Fruit fly (Drosophila melanogaster) whole organism, prepupa: ENCODE data around the gene Rab18.
A peak's percentile ranks its signal among the peaks of the same experiment; 100 is the strongest.

Source experiments
- Blimp-1 ChIP-seq: fragments of 200-800 bp; sonication (Bioruptor generic); optimal IDR thresholded peaks from 3 replicates; lab custom pipeline; 2017; ENCODE audit warnings: missing biosample characterization, missing genetic modification characterization, mild to moderate bottlenecking, moderate library complexity, missing genetic modification reagents
- CG10631 ChIP-seq: fragments of 200-800 bp; sonication (Bioruptor generic); optimal IDR thresholded peaks from 2 replicates; lab custom pipeline; 2016; ENCODE audit warnings: missing biosample characterization, missing genetic modification characterization
- CG11762 ChIP-seq: fragments of 200-800 bp; sonication (Bioruptor generic); optimal IDR thresholded peaks from 3 replicates; lab custom pipeline; 2016; ENCODE audit warnings: missing biosample characterization, missing genetic modification characterization; ENCODE audit not compliant: insufficient read depth
- CG15336 ChIP-seq: fragments of 200-800 bp; sonication (Bioruptor generic); IDR thresholded peaks from 2 replicates; pipeline ENCODE4 v1.3.6; 2022; ENCODE audit warnings: missing biosample characterization, missing genetic modification characterization
- CG1621 ChIP-seq: fragments of 200-800 bp; sonication (Bioruptor generic); optimal IDR thresholded peaks from 3 replicates; lab custom pipeline; 2018; ENCODE audit warnings: missing biosample characterization, mild to moderate bottlenecking, missing genetic modification characterization
- CG16779 ChIP-seq: fragments of 200-800 bp; sonication (Bioruptor generic); optimal IDR thresholded peaks from 3 replicates; lab custom pipeline; 2017; ENCODE audit warnings: missing biosample characterization, mild to moderate bottlenecking, missing genetic modification characterization
- CG3032 ChIP-seq: fragments of 200-800 bp; optimal IDR thresholded peaks from 2 replicates; lab custom pipeline; 2019; ENCODE audit warnings: missing biosample characterization, mild to moderate bottlenecking, missing genetic modification characterization, moderate library complexity
- CG31627 ChIP-seq: fragments of 200-800 bp; sonication (Bioruptor generic); optimal IDR thresholded peaks from 3 replicates; lab custom pipeline; 2016; ENCODE audit warnings: missing biosample characterization, missing genetic modification characterization
- CG32006 ChIP-seq: fragments of 200-800 bp; sonication (Bioruptor generic); optimal IDR thresholded peaks from 3 replicates; lab custom pipeline; 2017; ENCODE audit warnings: missing biosample characterization, mild to moderate bottlenecking, missing genetic modification characterization
- CG34406 ChIP-seq: fragments of 200-800 bp; sonication (Bioruptor generic); optimal IDR thresholded peaks from 3 replicates; lab custom pipeline; 2016; ENCODE audit warnings: missing biosample characterization, missing genetic modification characterization
- CG3919 ChIP-seq: fragments of 200-800 bp; sonication (Bioruptor generic); optimal IDR thresholded peaks from 3 replicates; lab custom pipeline; 2016; ENCODE audit warnings: missing biosample characterization, missing genetic modification characterization
- CG4318 ChIP-seq: fragments of 200-800 bp; sonication (Bioruptor generic); optimal IDR thresholded peaks from 3 replicates; lab custom pipeline; 2017; ENCODE audit warnings: missing biosample characterization, mild to moderate bottlenecking, missing genetic modification characterization
- CG6163 ChIP-seq: fragments of 200-800 bp; sonication (Bioruptor generic); IDR thresholded peaks from 3 replicates; pipeline ENCODE4 v1.3.6; 2022; ENCODE audit warnings: missing biosample characterization, missing genetic modification characterization
- CG6792 ChIP-seq: fragments of 200-800 bp; sonication (Bioruptor generic); optimal IDR thresholded peaks from 3 replicates; lab custom pipeline; 2016; ENCODE audit warnings: missing biosample characterization, missing genetic modification characterization
- CG6808 ChIP-seq: fragments of 200-800 bp; sonication (Bioruptor generic); optimal IDR thresholded peaks from 3 replicates; lab custom pipeline; 2017; ENCODE audit warnings: missing biosample characterization, missing genetic modification characterization, mild to moderate bottlenecking, moderate library complexity, missing genetic modification reagents
- CG8119 ChIP-seq: fragments of 200-800 bp; sonication (Bioruptor generic); IDR thresholded peaks from 3 replicates; pipeline ENCODE4 v1.3.6; 2022; ENCODE audit warnings: missing biosample characterization, missing genetic modification characterization
- CG8319 ChIP-seq: fragments of 200-800 bp; sonication (Bioruptor generic); optimal IDR thresholded peaks from 3 replicates; lab custom pipeline; 2016; ENCODE audit warnings: missing biosample characterization, missing genetic modification characterization
- CG9139 ChIP-seq: fragments of 200-800 bp; sonication (Bioruptor generic); optimal IDR thresholded peaks from 3 replicates; lab custom pipeline; 2017; ENCODE audit warnings: missing biosample characterization, mild to moderate bottlenecking, missing genetic modification characterization
- Eip75B ChIP-seq: fragments of 200-800 bp; sonication (Bioruptor generic); optimal IDR thresholded peaks from 3 replicates; lab custom pipeline; 2016; ENCODE audit warnings: missing biosample characterization, missing genetic modification characterization
- Eip78C ChIP-seq: fragments of 200-800 bp; sonication (Bioruptor generic); peaks from one replicate; lab custom pipeline; 2016; ENCODE audit warnings: missing biosample characterization, missing genetic modification characterization
- Ets21C ChIP-seq: fragments of 200-800 bp; sonication (Bioruptor generic); optimal IDR thresholded peaks from 3 replicates; lab custom pipeline; 2016; ENCODE audit warnings: missing biosample characterization, missing genetic modification characterization
- Ets96B ChIP-seq: fragments of 200-800 bp; optimal IDR thresholded peaks from 2 replicates; lab custom pipeline; 2019; ENCODE audit warnings: missing biosample characterization, mild to moderate bottlenecking, missing genetic modification characterization, moderate library complexity
- Hr38 ChIP-seq: sonication (Bioruptor generic); optimal IDR thresholded peaks from 2 replicates; lab custom pipeline; 2016; ENCODE audit warnings: missing biosample characterization, missing genetic modification characterization
- Hr39 ChIP-seq: fragments of 200-800 bp; sonication (Bioruptor generic); optimal IDR thresholded peaks from 2 replicates; lab custom pipeline; 2016; ENCODE audit warnings: missing biosample characterization, missing genetic modification characterization
- Hr4 ChIP-seq: fragments of 200-800 bp; sonication (Bioruptor generic); optimal IDR thresholded peaks from 3 replicates; lab custom pipeline; 2016; ENCODE audit warnings: missing biosample characterization, missing genetic modification characterization
- Lpt ChIP-seq: fragments of 200-800 bp; sonication (Bioruptor generic); optimal IDR thresholded peaks from 3 replicates; lab custom pipeline; 2016; ENCODE audit warnings: missing biosample characterization, missing genetic modification characterization
- Met ChIP-seq: fragments of 200-800 bp; sonication (Bioruptor generic); optimal IDR thresholded peaks from 3 replicates; lab custom pipeline; 2016; ENCODE audit warnings: missing biosample characterization, missing genetic modification characterization
- Smox ChIP-seq: fragments of 200-800 bp; sonication (Bioruptor generic); optimal IDR thresholded peaks from 3 replicates; lab custom pipeline; 2016; ENCODE audit warnings: missing biosample characterization, missing genetic modification characterization
- Sox14 ChIP-seq: fragments of 200-800 bp; sonication (Bioruptor generic); optimal IDR thresholded peaks from 3 replicates; lab custom pipeline; 2016; ENCODE audit warnings: missing biosample characterization, missing genetic modification characterization
- Sox15 ChIP-seq: fragments of 200-800 bp; sonication (Bioruptor generic); optimal IDR thresholded peaks from 3 replicates; lab custom pipeline; 2016; ENCODE audit warnings: missing biosample characterization, missing genetic modification characterization
- acj6 ChIP-seq: fragments of 200-800 bp; sonication (Bioruptor generic); optimal IDR thresholded peaks from 3 replicates; lab custom pipeline; 2016; ENCODE audit warnings: missing biosample characterization, missing genetic modification characterization
- cyc ChIP-seq: fragments of 200-800 bp; sonication (Bioruptor generic); optimal IDR thresholded peaks from 3 replicates; lab custom pipeline; 2016; ENCODE audit warnings: missing biosample characterization, missing genetic modification characterization
- dsx ChIP-seq: fragments of 200-800 bp; optimal IDR thresholded peaks from 3 replicates; lab custom pipeline; 2019; ENCODE audit warnings: missing biosample characterization, mild to moderate bottlenecking, missing genetic modification characterization, moderate library complexity; ENCODE audit not compliant: poor library complexity, severe bottlenecking
- eg ChIP-seq: fragments of 200-800 bp; sonication (Bioruptor generic); IDR thresholded peaks from 3 replicates; pipeline ENCODE4 v1.3.6; 2022; ENCODE audit warnings: missing biosample characterization, missing genetic modification characterization
- esn ChIP-seq: fragments of 200-800 bp; sonication (Bioruptor generic); optimal IDR thresholded peaks from 2 replicates; lab custom pipeline; 2016; ENCODE audit warnings: missing biosample characterization, mild to moderate bottlenecking, missing genetic modification characterization, moderate library complexity
- fd59A ChIP-seq: fragments of 200-800 bp; sonication (Bioruptor generic); optimal IDR thresholded peaks from 2 replicates; lab custom pipeline; 2017; ENCODE audit warnings: missing biosample characterization, mild to moderate bottlenecking, missing genetic modification characterization, missing genetic modification reagents
- fkh ChIP-seq: fragments of 200-800 bp; sonication (Bioruptor generic); optimal IDR thresholded peaks from 3 replicates; lab custom pipeline; 2017; ENCODE audit warnings: missing biosample characterization, mild to moderate bottlenecking, missing genetic modification characterization, moderate library complexity
- lz ChIP-seq: fragments of 200-800 bp; sonication (Bioruptor generic); optimal IDR thresholded peaks from 3 replicates; lab custom pipeline; 2016; ENCODE audit warnings: missing biosample characterization, missing genetic modification characterization
- pdm3 ChIP-seq: fragments of 200-800 bp; sonication (Bioruptor generic); optimal IDR thresholded peaks from 3 replicates; lab custom pipeline; 2016; ENCODE audit warnings: missing biosample characterization, missing genetic modification characterization
- ss ChIP-seq, 2 experiments: fragments of 200-800 bp; sonication (Bioruptor generic); optimal IDR thresholded peaks; 2 replicates in 1 of 2; 3 replicates in 1 of 2; lab custom pipeline; 2017 to 2018; ENCODE audit warnings: mild to moderate bottlenecking in 2 of 2, missing biosample characterization in 2 of 2, missing genetic modification characterization in 2 of 2, moderate library complexity in 1 of 2
- svp ChIP-seq: fragments of 200-800 bp; sonication (Bioruptor generic); peaks from one replicate; lab custom pipeline; 2016; ENCODE audit warnings: missing biosample characterization, missing genetic modification characterization
- topi ChIP-seq: fragments of 200-800 bp; sonication (Bioruptor generic); optimal IDR thresholded peaks from 3 replicates; lab custom pipeline; 2016; ENCODE audit warnings: missing biosample characterization, missing genetic modification characterization
- vri ChIP-seq: fragments of 200-800 bp; sonication (Bioruptor generic); optimal IDR thresholded peaks from 3 replicates; lab custom pipeline; 2016; ENCODE audit warnings: missing biosample characterization, mild to moderate bottlenecking, missing genetic modification characterization

Rab18 gene

DNA sequence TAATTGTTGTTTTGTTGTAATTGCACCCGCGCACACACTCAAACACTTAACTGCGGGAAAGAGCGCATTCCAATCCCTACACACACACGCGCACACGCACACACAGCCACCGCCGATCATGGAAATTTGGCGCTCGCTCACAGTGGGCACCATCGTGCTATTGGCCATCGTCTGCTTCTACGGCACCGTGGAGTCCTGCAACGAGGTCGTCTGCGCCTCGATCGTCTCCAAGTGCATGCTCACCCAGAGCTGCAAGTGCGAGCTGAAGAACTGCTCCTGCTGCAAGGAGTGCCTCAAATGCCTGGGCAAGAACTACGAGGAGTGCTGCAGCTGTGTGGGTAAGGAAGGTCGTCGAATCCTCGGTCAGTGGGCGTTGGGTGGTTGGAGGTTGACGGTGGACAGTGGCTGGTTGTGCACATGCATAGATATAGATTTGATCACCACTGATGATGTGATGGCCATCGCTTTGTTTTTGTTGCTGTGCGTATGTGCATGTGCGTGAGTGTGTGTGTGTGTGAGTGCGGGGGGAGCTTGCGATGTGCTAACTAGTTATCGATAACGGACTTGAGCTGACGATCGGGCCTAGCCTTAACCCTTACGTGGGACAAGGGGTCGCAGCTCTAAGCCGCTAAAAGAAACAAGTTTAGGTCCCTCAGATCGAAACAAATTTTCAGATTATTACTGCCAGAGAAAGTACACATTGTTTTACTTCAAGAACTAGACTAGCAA lies 19.2 kb upstream of the Rab18 start:
- peak; percentile 6 for TF ChIP-seq CG16779 (tag; lab: Kevin White, UChicago)
- no peak for TF ChIP-seq dsx
- no peak for TF ChIP-seq CG6792 (GFP tag; lab: Kevin White, UChicago)
- TF ChIP-seq CG32006: peak; percentile 37
- no peak for TF ChIP-seq cyc
- TF ChIP-seq CG11762 (GFP tag; lab: Kevin White, UChicago): no peak
- no peak for TF ChIP-seq topi (GFP tag; lab: Kevin White, UChicago)
- peak in 1 of 2 experiments; percentile 1 for TF ChIP-seq ss (GFP tag; optimal IDR thresholded peaks at IDR 0.05; lab: Kevin White, UChicago)
- no peak for TF ChIP-seq CG9139 (GFP tag; lab: Kevin White, UChicago)
- no peak for TF ChIP-seq Eip75B
- TF ChIP-seq Sox15 (GFP tag; lab: Kevin White, UChicago): no peak
- no peak for TF ChIP-seq Hr4
- TF ChIP-seq Hr38 (GFP tag; lab: Kevin White, UChicago): no peak
- peak; percentile 78 for TF ChIP-seq Eip78C
- TF ChIP-seq CG15336: 0 out of 2 replicates have a peak, but pooled peaks have one; percentile 24
- TF ChIP-seq CG6808 (GFP tag; lab: Kevin White, UChicago): peak; percentile 5
- TF ChIP-seq Ets96B (tag; lab: Kevin White, UChicago): no peak
- peak; percentile 51 for TF ChIP-seq svp (GFP tag; lab: Kevin White, UChicago)

- TF ChIP-seq fkh (GFP tag; lab: Kevin White, UChicago): peak; percentile 42
- TF ChIP-seq Hr38 (GFP tag; lab: Kevin White, UChicago): no peak
- TF ChIP-seq dsx: peak; percentile 72
- no peak for TF ChIP-seq CG3919 (GFP tag; lab: Kevin White, UChicago)
- TF ChIP-seq CG8119: no peak
- TF ChIP-seq vri (GFP tag; lab: Kevin White, UChicago): no peak
- TF ChIP-seq CG32006: no peak
- TF ChIP-seq, all 60 proteins: peak for 2
Measured at dm6 chrX:5690216-5690523, 18.6 kb upstream of the Rab18 start.

DNA sequence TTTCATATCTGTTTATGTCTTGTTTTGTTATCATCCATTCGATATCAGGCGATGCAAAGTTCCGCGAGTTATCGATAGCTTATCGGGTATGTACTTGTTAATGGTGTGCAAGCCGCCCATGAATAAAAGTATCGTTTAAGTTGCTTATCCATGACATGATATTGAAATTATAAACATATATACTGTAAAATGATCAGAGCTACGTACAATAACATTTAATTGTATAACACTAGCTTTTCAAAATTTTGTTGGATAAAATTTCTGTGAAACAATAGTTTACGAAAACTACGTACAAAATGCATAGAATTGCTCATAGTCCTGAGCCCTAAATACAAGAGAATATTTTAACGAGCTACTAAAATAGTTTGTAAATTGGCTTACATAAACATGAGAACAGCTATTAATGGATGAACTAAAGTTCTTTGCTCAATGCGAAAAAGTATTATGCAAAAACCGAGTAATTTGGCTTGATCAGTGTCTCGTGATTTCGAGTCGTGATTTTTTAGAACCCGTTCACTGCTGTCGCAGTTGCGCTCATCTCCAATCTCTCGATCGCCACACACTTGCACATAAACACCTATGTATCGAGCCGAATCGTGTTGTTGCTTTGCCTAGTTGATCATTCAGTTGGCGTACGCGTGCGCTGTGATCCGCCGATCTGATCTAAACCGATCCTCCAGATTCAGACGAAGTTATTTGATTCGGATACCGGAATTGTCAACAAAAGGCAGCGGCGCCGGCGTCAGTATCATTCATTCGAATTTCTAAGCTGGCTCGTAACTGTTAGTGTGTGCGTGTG lies 18.0 kb upstream of the Rab18 start, which contains the start of the genes PGAP1 and cv:
PGAP1 (minus strand) TSS at position 57 of the 799 bp plus-strand sequence.
cv (plus strand) TSS at position 586 of the 799 bp plus-strand sequence.
- TF ChIP-seq Eip75B (no peak), acj6 (GFP tag; lab: Kevin White, UChicago) (peak; percentile 42), lz (GFP tag; lab: Kevin White, UChicago) (peak; percentile 58), CG6808 (GFP tag; lab: Kevin White, UChicago) (no peak), pdm3 (peak; percentile 49), Smox (GFP tag; lab: Kevin White, UChicago) (no peak), CG3032 (peak; percentile 36), Lpt (no peak), Hr39 (GFP tag; lab: Kevin White, UChicago) (peak; percentile 49), esn (peak; percentile 61), fkh (GFP tag; lab: Kevin White, UChicago) (no peak), CG1621 (tag; lab: Kevin White, UChicago) (no peak), Blimp-1 (GFP tag; lab: Kevin White, UChicago) (no peak), eg (GFP tag; lab: Robert Waterston, UW) (0 out of 3 replicates have a peak, but pooled peaks have one; percentile 4), Sox14 (GFP tag; lab: Kevin White, UChicago) (peak; percentile 55), Eip78C (peak; percentile 70), fd59A (GFP tag; lab: Kevin White, UChicago) (no peak), CG8119 (no peak), Hr4 (peak; percentile 31), CG32006 (peak; percentile 35), CG34406 (GFP tag; lab: Kevin White, UChicago) (peak; percentile 15), CG8319 (GFP tag; lab: Kevin White, UChicago) (no peak), cyc (peak; percentile 13), Ets21C (GFP tag; lab: Kevin White, UChicago) (peak; percentile 30), CG6163 (peak; percentile 19; the same call in 1 of the 3 replicates), CG31627 (GFP tag; lab: Kevin White, UChicago) (peak; percentile 29), CG6792 (GFP tag; lab: Kevin White, UChicago) (peak; percentile 4), CG10631 (GFP tag; lab: Kevin White, UChicago) (peak; percentile 18), svp (GFP tag; lab: Kevin White, UChicago) (no peak), CG4318 (no peak), Met (GFP tag; lab: Kevin White, UChicago) (no peak)
